Worm (Caenorhabditis elegans) whole organism, L1 larva: Measurements from ENCODE around the gene F08F8.6.
A peak's percentile ranks its signal among the peaks of the same experiment; 100 is the strongest.

Experiments
- C04F5.9 ChIP-seq: sonication (generic microtip); optimal IDR thresholded peaks from 2 replicates; lab custom pipeline; 2016; ENCODE audit warnings: missing genetic modification characterization, missing compliant biosample characterization
- C16A3.4 ChIP-seq: fragments of 150-350 bp; optimal IDR thresholded peaks from 2 replicates; lab custom pipeline; 2014; ENCODE audit warnings: missing biosample characterization, missing genetic modification characterization
- F16B12.6 ChIP-seq: fragments of 150-350 bp; optimal IDR thresholded peaks from 2 replicates; lab custom pipeline; 2014; ENCODE audit warnings: missing biosample characterization, missing genetic modification characterization
- Y116A8C.19 ChIP-seq: sonication (generic microtip); optimal IDR thresholded peaks from 2 replicates; lab custom pipeline; 2016; ENCODE audit warnings: missing compliant biosample characterization, missing genetic modification characterization, borderline replicate concordance
- aha-1 ChIP-seq: fragments of 150-350 bp; optimal IDR thresholded peaks from 2 replicates; lab custom pipeline; 2014; ENCODE audit warnings: missing biosample characterization, missing genetic modification characterization
- blmp-1 ChIP-seq: fragments of 150-350 bp; optimal IDR thresholded peaks from 2 replicates; lab custom pipeline; 2014; ENCODE audit warnings: missing biosample characterization, missing genetic modification characterization
- ceh-63 ChIP-seq: fragments of 200-800 bp; sonication (Bioruptor generic); optimal IDR thresholded peaks from 2 replicates; lab custom pipeline; 2018; ENCODE audit warnings: mild to moderate bottlenecking, missing genetic modification characterization, missing compliant biosample characterization
- ceh-88 ChIP-seq: fragments of 200-800 bp; sonication (Bioruptor generic); IDR thresholded peaks from 2 replicates; pipeline ENCODE4 v1.3.6; 2022; ENCODE audit warnings: missing genetic modification characterization, missing compliant biosample characterization
- ceh-90 ChIP-seq: sonication (generic microtip); optimal IDR thresholded peaks from 2 replicates; lab custom pipeline; 2016; ENCODE audit warnings: missing genetic modification characterization, missing compliant biosample characterization
- ces-1 ChIP-seq: fragments of 150-350 bp; optimal IDR thresholded peaks from 2 replicates; lab custom pipeline; 2014; ENCODE audit warnings: missing biosample characterization, missing genetic modification reagents, missing genetic modification characterization
- dpl-1 ChIP-seq, 3 experiments: fragments of 150-350 bp in 2 of 3; sonication (generic microtip) in 1 of 3; optimal IDR thresholded peaks; 2 replicates each; lab custom pipeline; 2014 to 2017; ENCODE audit warnings: missing biosample characterization in 3 of 3, missing genetic modification characterization in 3 of 3, missing genetic modification reagents in 3 of 3
- efl-1 ChIP-seq, 4 experiments: fragments of 150-350 bp; optimal IDR thresholded peaks in 3 of 4; peaks in 1 of 4; 1 replicate in 1 of 4; 2 replicates in 3 of 4; lab custom pipeline; 2014; ENCODE audit warnings: missing biosample characterization in 2 of 4, missing genetic modification characterization in 2 of 4, missing genetic modification reagents in 2 of 4
- elt-2 ChIP-seq: sonication (generic microtip); optimal IDR thresholded peaks from 2 replicates; lab custom pipeline; 2016; ENCODE audit warnings: missing genetic modification characterization, mild to moderate bottlenecking, inconsistent platforms, missing compliant biosample characterization, missing genetic modification reagents
- elt-3 ChIP-seq, 6 experiments: fragments of 150-350 bp in 1 of 6; sonication (generic microtip); optimal IDR thresholded peaks; 2 replicates each; lab custom pipeline; 2017 to 2018; ENCODE audit warnings: missing biosample characterization in 6 of 6, missing genetic modification characterization in 6 of 6, inconsistent platforms in 1 of 6
- fkh-4 ChIP-seq: sonication (generic microtip); optimal IDR thresholded peaks from 2 replicates; lab custom pipeline; 2016; ENCODE audit warnings: missing compliant biosample characterization, missing genetic modification characterization, borderline replicate concordance
- hlh-17 ChIP-seq: fragments of 200-800 bp; sonication (Bioruptor generic); optimal IDR thresholded peaks from 2 replicates; lab custom pipeline; 2018; ENCODE audit warnings: missing genetic modification characterization, mild to moderate bottlenecking, missing compliant biosample characterization, moderate library complexity, borderline replicate concordance
- hlh-4 ChIP-seq: sonication (generic microtip); optimal IDR thresholded peaks from 2 replicates; lab custom pipeline; 2016; ENCODE audit warnings: mild to moderate bottlenecking, missing genetic modification characterization, missing compliant biosample characterization
- hpl-2 ChIP-seq: fragments of 150-350 bp; optimal IDR thresholded peaks from 2 replicates; lab custom pipeline; 2014; ENCODE audit warnings: missing biosample characterization, missing genetic modification reagents, missing genetic modification characterization
- jun-1 ChIP-seq: fragments of 150-350 bp; optimal IDR thresholded peaks from 2 replicates; lab custom pipeline; 2014; ENCODE audit warnings: missing biosample characterization, missing genetic modification reagents, missing genetic modification characterization
- lin-13 ChIP-seq: fragments of 150-350 bp; optimal IDR thresholded peaks from 2 replicates; lab custom pipeline; 2014; ENCODE audit warnings: missing biosample characterization, missing genetic modification reagents, missing genetic modification characterization
- lin-14 ChIP-seq: fragments of 200-800 bp; sonication (Bioruptor generic); optimal IDR thresholded peaks from 2 replicates; lab custom pipeline; 2018; ENCODE audit warnings: mild to moderate bottlenecking, missing genetic modification characterization, moderate library complexity, missing compliant biosample characterization
- lin-35 ChIP-seq, 2 experiments: fragments of 150-350 bp; optimal IDR thresholded peaks; 2 replicates each; lab custom pipeline; 2014; ENCODE audit warnings: missing biosample characterization in 2 of 2, missing genetic modification characterization in 2 of 2, missing genetic modification reagents in 2 of 2
- lir-3 ChIP-seq: sonication (generic microtip); optimal IDR thresholded peaks from 2 replicates; lab custom pipeline; 2016; ENCODE audit warnings: mild to moderate bottlenecking, missing genetic modification characterization, moderate library complexity, missing compliant biosample characterization; ENCODE audit not compliant: poor library complexity
- lsy-2 ChIP-seq, 2 experiments: fragments of 150-350 bp; optimal IDR thresholded peaks; 2 replicates each; lab custom pipeline; 2014; ENCODE audit warnings: missing biosample characterization in 2 of 2, missing genetic modification characterization in 2 of 2
- mdl-1 ChIP-seq, 2 experiments: fragments of 150-350 bp; optimal IDR thresholded peaks; 2 replicates each; lab custom pipeline; 2014 to 2017; ENCODE audit warnings: missing biosample characterization in 2 of 2, missing genetic modification characterization in 2 of 2, inconsistent platforms in 1 of 2
- mep-1 ChIP-seq: fragments of 150-350 bp; optimal IDR thresholded peaks from 2 replicates; lab custom pipeline; 2014; ENCODE audit warnings: missing biosample characterization, missing genetic modification characterization
- nhr-19 ChIP-seq: fragments of 200-800 bp; sonication (Bioruptor generic); conservative IDR thresholded peaks from 2 replicates; pipeline ENCODE4 v1.3.6; 2022; ENCODE audit warnings: missing genetic modification characterization, missing compliant biosample characterization
- nhr-20 ChIP-seq: sonication (generic microtip); optimal IDR thresholded peaks from 2 replicates; lab custom pipeline; 2016; ENCODE audit warnings: mild to moderate bottlenecking, missing genetic modification characterization, missing compliant biosample characterization
- nhr-237 ChIP-seq: fragments of 150-350 bp; optimal IDR thresholded peaks from 2 replicates; lab custom pipeline; 2014; ENCODE audit warnings: missing biosample characterization, missing genetic modification characterization
- nhr-47 ChIP-seq: sonication (generic microtip); optimal IDR thresholded peaks from 2 replicates; lab custom pipeline; 2016; ENCODE audit warnings: mild to moderate bottlenecking, missing genetic modification characterization, moderate library complexity, missing compliant biosample characterization
- nhr-71 ChIP-seq: sonication (generic microtip); optimal IDR thresholded peaks from 2 replicates; lab custom pipeline; 2016; ENCODE audit warnings: mild to moderate bottlenecking, missing genetic modification characterization, moderate library complexity, missing compliant biosample characterization
- nhr-85 ChIP-seq: sonication (generic microtip); peaks from one replicate; lab custom pipeline; 2016; ENCODE audit warnings: missing genetic modification characterization, inconsistent platforms, missing compliant biosample characterization
- nhr-90 ChIP-seq: sonication (generic microtip); optimal IDR thresholded peaks from 2 replicates; lab custom pipeline; 2016; ENCODE audit warnings: mild to moderate bottlenecking, missing genetic modification characterization, missing compliant biosample characterization; ENCODE audit not compliant: poor library complexity
- pag-3 ChIP-seq: sonication (generic microtip); optimal IDR thresholded peaks from 2 replicates; lab custom pipeline; 2017; ENCODE audit warnings: missing genetic modification characterization, mild to moderate bottlenecking, missing compliant biosample characterization, antibody characterized with exemption, borderline replicate concordance; ENCODE audit not compliant: insufficient read depth
- pax-3 ChIP-seq: fragments of 200-800 bp; sonication (Bioruptor generic); optimal IDR thresholded peaks from 2 replicates; lab custom pipeline; 2018; ENCODE audit warnings: mild to moderate bottlenecking, missing genetic modification characterization, moderate library complexity, missing compliant biosample characterization
- rnt-1 ChIP-seq: sonication (generic microtip); optimal IDR thresholded peaks from 2 replicates; lab custom pipeline; 2016; ENCODE audit warnings: mild to moderate bottlenecking, missing genetic modification characterization, moderate library complexity, missing compliant biosample characterization
- snu-23 ChIP-seq: sonication (generic microtip); optimal IDR thresholded peaks from 2 replicates; lab custom pipeline; 2016; ENCODE audit warnings: missing genetic modification characterization, missing compliant biosample characterization
- sox-4 ChIP-seq: sonication (generic microtip); optimal IDR thresholded peaks from 2 replicates; lab custom pipeline; 2016; ENCODE audit warnings: missing genetic modification characterization, missing compliant biosample characterization
- swsn-7 ChIP-seq: sonication (generic microtip); optimal IDR thresholded peaks from 2 replicates; lab custom pipeline; 2016; ENCODE audit warnings: missing genetic modification characterization, missing compliant biosample characterization
- tbx-2 ChIP-seq: sonication (generic microtip); optimal IDR thresholded peaks from 2 replicates; lab custom pipeline; 2016; ENCODE audit warnings: missing genetic modification characterization, missing compliant biosample characterization
- tlp-1 ChIP-seq: fragments of 150-350 bp; optimal IDR thresholded peaks from 2 replicates; lab custom pipeline; 2014; ENCODE audit warnings: missing biosample characterization, missing genetic modification characterization
- unc-86 ChIP-seq: sonication (generic microtip); optimal IDR thresholded peaks from 2 replicates; lab custom pipeline; 2016; ENCODE audit warnings: missing genetic modification characterization, missing compliant biosample characterization
- xbp-1 ChIP-seq: sonication (generic microtip); optimal IDR thresholded peaks from 2 replicates; lab custom pipeline; 2016; ENCODE audit warnings: missing genetic modification characterization, missing compliant biosample characterization
- ztf-4 ChIP-seq: fragments of 150-350 bp; optimal IDR thresholded peaks from 2 replicates; lab custom pipeline; 2014; ENCODE audit warnings: missing biosample characterization, missing genetic modification characterization

F08F8.6 gene

DNA sequence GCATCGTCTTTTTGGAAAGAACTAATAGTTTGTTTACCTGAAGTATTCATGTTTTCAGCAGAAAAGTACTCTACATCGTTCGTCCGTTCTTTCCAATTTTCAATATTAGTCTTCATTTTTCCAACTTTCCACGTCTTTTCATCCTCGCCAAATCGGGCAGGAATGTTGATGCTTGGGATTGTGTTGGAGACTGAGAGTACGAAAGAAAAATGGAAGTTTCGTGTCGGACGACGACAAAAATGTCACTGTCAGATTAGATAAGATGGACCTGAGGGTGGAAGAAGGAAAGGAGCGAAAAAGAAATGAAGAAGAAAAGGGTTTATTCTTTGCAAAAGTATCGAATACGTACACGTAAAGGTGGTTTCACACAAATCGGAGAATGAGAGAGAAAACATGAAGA lies 45.4 kb upstream of the F08F8.6 start:
- TF ChIP-seq nhr-85 (tag; lab: Kevin White, UChicago) (peak; percentile 80), dpl-1 (GFP tag; optimal IDR thresholded peaks at IDR 0.05; lab: Kevin White, UChicago) (no peak), pag-3 (no peak), elt-3 (tag; optimal IDR thresholded peaks at IDR 0.05; lab: Kevin White, UChicago) (peak in 4 of 6 experiments; percentile 17 to 89 (median 46)), lin-14 (GFP tag; lab: Kevin White, UChicago) (peak; percentile 54), unc-86 (tag; lab: Kevin White, UChicago) (no peak), C04F5.9 (tag; lab: Kevin White, UChicago) (no peak), efl-1 (optimal IDR thresholded peaks at IDR 0.05; lab: Kevin White, UChicago) (no peak), efl-1 (GFP tag; optimal IDR thresholded peaks at IDR 0.05 in 1 of 2; lab: Kevin White, UChicago) (peak in 1 of 2 experiments; percentile 85), lsy-2 (tag; optimal IDR thresholded peaks at IDR 0.05; lab: Kevin White, UChicago) (peak; percentile 2 to 32), blmp-1 (tag; lab: Kevin White, UChicago) (peak; percentile 81), hlh-17 (GFP tag; lab: Kevin White, UChicago) (no peak), nhr-71 (tag; lab: Kevin White, UChicago) (peak; percentile 10), nhr-20 (peak; percentile 15), snu-23 (GFP tag; lab: Kevin White, UChicago) (peak; percentile 14)

DNA sequence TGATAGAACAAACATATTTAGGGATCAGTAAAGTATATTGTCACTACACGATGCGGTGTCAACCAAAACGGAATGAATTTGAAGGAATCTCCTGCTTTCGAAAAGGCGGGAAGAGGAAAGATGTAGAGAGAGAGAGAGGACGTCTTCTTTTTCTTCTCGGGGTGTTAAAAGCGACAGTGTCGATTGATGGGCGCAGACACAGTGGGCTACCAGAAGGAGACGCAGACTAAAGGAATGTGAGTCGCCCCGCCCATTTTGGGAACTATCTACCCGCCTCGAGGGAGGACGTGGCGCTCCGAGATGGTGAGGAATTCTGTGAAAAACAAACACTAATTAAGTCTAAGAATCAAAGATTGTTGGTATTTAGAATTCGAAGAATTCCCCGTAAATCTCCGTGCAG lies 44.0 kb upstream of the F08F8.6 start, which contains the start of the genes B0361.14 and B0361.9:
Gene B0361.14, minus strand, starts transcription at position 66 of the 400 bp plus-strand sequence.
Gene B0361.9, minus strand, starts transcription at position 166 of the 400 bp plus-strand sequence.
- TF ChIP-seq xbp-1 (no peak), ceh-88 (no peak), pax-3 (tag; lab: Kevin White, UChicago) (no peak), nhr-85 (tag; lab: Kevin White, UChicago) (peak; percentile 67), nhr-20 (peak; percentile 47), hlh-4 (tag; lab: Kevin White, UChicago) (no peak), efl-1 (optimal IDR thresholded peaks at IDR 0.05; lab: Kevin White, UChicago) (no peak), efl-1 (GFP tag; optimal IDR thresholded peaks at IDR 0.05 in 1 of 2; lab: Kevin White, UChicago) (peak in 1 of 2 experiments; percentile 84), ces-1 (no peak), rnt-1 (tag; lab: Kevin White, UChicago) (peak; percentile 0), ceh-90 (tag; lab: Kevin White, UChicago) (no peak), nhr-71 (tag; lab: Kevin White, UChicago) (peak; percentile 25), sox-4 (no peak), snu-23 (GFP tag; lab: Kevin White, UChicago) (peak; percentile 33), lsy-2 (tag; optimal IDR thresholded peaks at IDR 0.05; lab: Kevin White, UChicago) (peak in 1 of 2 experiments; percentile 28), elt-3 (tag; optimal IDR thresholded peaks at IDR 0.05; lab: Kevin White, UChicago) (peak in 2 of 6 experiments; percentile 13 to 26), blmp-1 (tag; lab: Kevin White, UChicago) (peak; percentile 94), elt-2 (tag; lab: Kevin White, UChicago) (no peak), lir-3 (tag; lab: Kevin White, UChicago) (no peak), swsn-7 (tag; lab: Kevin White, UChicago) (no peak), mep-1 (tag; lab: Kevin White, UChicago) (peak; percentile 1), lin-35 (GFP tag; optimal IDR thresholded peaks at IDR 0.05; lab: Kevin White, UChicago) (peak in 1 of 2 experiments; percentile 20), pag-3 (no peak), lin-14 (GFP tag; lab: Kevin White, UChicago) (peak; percentile 41), F16B12.6 (tag; lab: Kevin White, UChicago) (no peak), C16A3.4 (no peak), nhr-237 (tag; lab: Kevin White, UChicago) (no peak)

DNA sequence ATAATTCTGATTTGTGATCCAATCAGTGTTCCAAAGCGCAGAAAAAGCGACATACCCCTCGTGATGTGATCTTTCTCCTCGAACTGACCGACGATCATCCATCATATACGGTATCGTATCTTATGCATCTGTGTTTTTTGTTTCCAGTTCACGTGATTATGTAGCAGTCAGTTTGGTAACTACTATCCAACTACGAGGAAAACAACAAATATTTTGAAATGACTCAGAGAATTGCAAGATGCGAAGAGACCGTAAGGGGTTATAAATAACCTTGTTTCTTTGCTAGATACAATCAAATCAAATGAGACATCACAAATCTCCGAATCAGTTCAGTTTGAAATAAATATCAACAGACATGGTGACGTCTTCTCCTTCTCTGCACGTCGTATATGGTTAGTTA lies 43.3 kb upstream of the F08F8.6 start:
- no peak for TF ChIP-seq ceh-63 (GFP tag; lab: Kevin White, UChicago)
- no peak for TF ChIP-seq aha-1 (tag; lab: Kevin White, UChicago)
- TF ChIP-seq pax-3 (tag; lab: Kevin White, UChicago): no peak
- TF ChIP-seq nhr-71 (tag; lab: Kevin White, UChicago): peak; percentile 85
- TF ChIP-seq tbx-2 (tag; lab: Kevin White, UChicago): peak; percentile 63
- TF ChIP-seq ztf-4: no peak
- peak; percentile 99 for TF ChIP-seq nhr-85 (tag; lab: Kevin White, UChicago)
- no peak for TF ChIP-seq jun-1
- peak; percentile 64 for TF ChIP-seq blmp-1 (tag; lab: Kevin White, UChicago)
- TF ChIP-seq tlp-1 (tag; lab: Kevin White, UChicago): no peak
- no peak for TF ChIP-seq fkh-4 (tag; lab: Kevin White, UChicago)
- TF ChIP-seq efl-1 (optimal IDR thresholded peaks at IDR 0.05; lab: Kevin White, UChicago): peak in 1 of 2 experiments; percentile 8
- peak in 1 of 2 experiments; percentile 85 for TF ChIP-seq efl-1 (GFP tag; optimal IDR thresholded peaks at IDR 0.05 in 1 of 2; lab: Kevin White, UChicago)
- TF ChIP-seq nhr-90 (tag; lab: Kevin White, UChicago): peak; percentile 84
- peak; percentile 46 for TF ChIP-seq mep-1 (tag; lab: Kevin White, UChicago)
- TF ChIP-seq unc-86 (tag; lab: Kevin White, UChicago): no peak
- peak; percentile 31 for TF ChIP-seq lin-13
- TF ChIP-seq Y116A8C.19: no peak
- no peak for TF ChIP-seq ceh-90 (tag; lab: Kevin White, UChicago)
- peak; percentile 50 to 72 for TF ChIP-seq lsy-2 (tag; optimal IDR thresholded peaks at IDR 0.05; lab: Kevin White, UChicago)
- peak in 3 of 6 experiments; percentile 27 to 90 (median 89) for TF ChIP-seq elt-3 (tag; optimal IDR thresholded peaks at IDR 0.05; lab: Kevin White, UChicago)
- TF ChIP-seq nhr-19 (GFP tag; lab: Robert Waterston, UW): peak; percentile 57
- TF ChIP-seq mdl-1 (tag; optimal IDR thresholded peaks at IDR 0.05; lab: Kevin White, UChicago): peak in 1 of 2 experiments; percentile 53
- no peak for TF ChIP-seq hpl-2
- peak; percentile 54 for TF ChIP-seq nhr-47
